Fruit fly (Drosophila melanogaster) whole organism, wandering third instar larva: ENCODE data around the gene Nup98-96.

Source experiments
- Abd-B ChIP-seq: fragments of >200 bp; optimal IDR thresholded peaks from 2 replicates; lab custom pipeline; 2017; ENCODE audit warnings: missing biosample characterization, missing genetic modification characterization
- CG9705 ChIP-seq: fragments of 200-800 bp; sonication (Bioruptor generic); optimal IDR thresholded peaks from 2 replicates; lab custom pipeline; 2018; ENCODE audit warnings: missing biosample characterization, mild to moderate bottlenecking, missing genetic modification characterization
- CrebA ChIP-seq: fragments of 200-800 bp; sonication (Bioruptor generic); optimal IDR thresholded peaks from 2 replicates; lab custom pipeline; 2016; ENCODE audit warnings: missing biosample characterization, mild to moderate bottlenecking, missing genetic modification characterization, borderline replicate concordance
- Dfd ChIP-seq: fragments of >200 bp; optimal IDR thresholded peaks from 2 replicates; lab custom pipeline; 2017; ENCODE audit warnings: missing biosample characterization, missing genetic modification characterization
- Dif ChIP-seq: fragments of 200-275, 200-300 bp; sonication (Bioruptor generic); optimal IDR thresholded peaks from 2 replicates; lab custom pipeline; 2018; ENCODE audit warnings: missing biosample characterization, missing genetic modification characterization; ENCODE audit not compliant: partially characterized antibody
- GATAd ChIP-seq: sonication (Bioruptor generic); optimal IDR thresholded peaks from 2 replicates; lab custom pipeline; 2016; ENCODE audit warnings: missing biosample characterization, missing genetic modification characterization
- HLH106 ChIP-seq: fragments of 200-800 bp; optimal IDR thresholded peaks from 3 replicates; lab custom pipeline; 2019; ENCODE audit warnings: missing biosample characterization, mild to moderate bottlenecking, missing genetic modification characterization, moderate library complexity
- Hnf4 ChIP-seq: fragments of 200-800 bp; sonication (Bioruptor generic); optimal IDR thresholded peaks from 2 replicates; lab custom pipeline; 2016; ENCODE audit warnings: missing biosample characterization, mild to moderate bottlenecking, missing genetic modification characterization
- Hr83 ChIP-seq: fragments of 200-300 bp; sonication (Bioruptor generic); optimal IDR thresholded peaks from 2 replicates; lab custom pipeline; 2016; ENCODE audit warnings: missing biosample characterization, mild to moderate bottlenecking, missing genetic modification characterization, moderate library complexity; ENCODE audit not compliant: poor library complexity, severe bottlenecking
- Jra ChIP-seq: sonication (Bioruptor generic); optimal IDR thresholded peaks from 2 replicates; lab custom pipeline; 2016; ENCODE audit warnings: missing biosample characterization, missing genetic modification characterization
- Mio ChIP-seq: sonication (Bioruptor generic); optimal IDR thresholded peaks from 2 replicates; lab custom pipeline; 2016; ENCODE audit warnings: missing biosample characterization, missing genetic modification characterization
- Myc ChIP-seq: fragments of >200 bp; optimal IDR thresholded peaks from 2 replicates; lab custom pipeline; 2017
- OdsH ChIP-seq: fragments of 200-800 bp; sonication (Bioruptor generic); optimal IDR thresholded peaks from 2 replicates; lab custom pipeline; 2016; ENCODE audit warnings: missing biosample characterization, mild to moderate bottlenecking, missing genetic modification characterization
- Rel ChIP-seq, 2 experiments: fragments of 200-800 bp; sonication (Bioruptor generic) in 1 of 2; optimal IDR thresholded peaks; 2 replicates in 1 of 2; 3 replicates in 1 of 2; lab custom pipeline; 2016 to 2019; ENCODE audit warnings: mild to moderate bottlenecking in 2 of 2, missing biosample characterization in 2 of 2, missing genetic modification characterization in 2 of 2, moderate library complexity in 1 of 2
- Sp1 ChIP-seq: fragments of 200-800 bp; sonication (Bioruptor generic); optimal IDR thresholded peaks from 3 replicates; lab custom pipeline; 2019; ENCODE audit warnings: missing biosample characterization, mild to moderate bottlenecking, missing genetic modification characterization, moderate library complexity
- Vsx2 ChIP-seq: fragments of 200-300, 225-300 bp; sonication (Bioruptor generic); optimal IDR thresholded peaks from 2 replicates; lab custom pipeline; 2018; ENCODE audit warnings: missing biosample characterization, missing genetic modification characterization; ENCODE audit not compliant: partially characterized antibody
- br ChIP-seq: fragments of 200-800 bp; sonication (Bioruptor generic); optimal IDR thresholded peaks from 2 replicates; lab custom pipeline; 2016; ENCODE audit warnings: missing biosample characterization, missing genetic modification characterization
- brk ChIP-seq: fragments of 200-800 bp; sonication (Bioruptor generic); optimal IDR thresholded peaks from 2 replicates; lab custom pipeline; 2016; ENCODE audit warnings: missing biosample characterization, mild to moderate bottlenecking, missing genetic modification characterization
- dl ChIP-seq, 2 experiments: fragments of 175-275, 200-275 bp in 1 of 2; fragments of 200-275 bp in 1 of 2; sonication (Bioruptor generic); optimal IDR thresholded peaks; lab custom pipeline; 2018; ENCODE audit warnings: mild to moderate bottlenecking in 2 of 2, missing biosample characterization in 2 of 2, missing genetic modification characterization in 2 of 2, moderate library complexity in 2 of 2; ENCODE audit not compliant: partially characterized antibody in 2 of 2, insufficient read depth in 1 of 2
- dmrt93B ChIP-seq: fragments of 200-800 bp; sonication (Bioruptor generic); optimal IDR thresholded peaks from 2 replicates; lab custom pipeline; 2018; ENCODE audit warnings: missing biosample characterization, mild to moderate bottlenecking, missing genetic modification characterization
- dsf ChIP-seq: sonication (Bioruptor generic); optimal IDR thresholded peaks from 2 replicates; lab custom pipeline; 2016; ENCODE audit warnings: missing biosample characterization, missing genetic modification characterization, borderline replicate concordance
- ey ChIP-seq: fragments of 200-800 bp; sonication (Bioruptor generic); optimal IDR thresholded peaks from 2 replicates; lab custom pipeline; 2016; ENCODE audit warnings: missing biosample characterization, missing genetic modification characterization
- fru ChIP-seq: fragments of 200-800 bp; sonication (Bioruptor generic); optimal IDR thresholded peaks from 3 replicates; lab custom pipeline; 2016; ENCODE audit warnings: missing biosample characterization, mild to moderate bottlenecking, missing genetic modification characterization
- h ChIP-seq: fragments of 200-800 bp; sonication (Bioruptor generic); optimal IDR thresholded peaks from 3 replicates; lab custom pipeline; 2016; ENCODE audit warnings: missing biosample characterization, mild to moderate bottlenecking, missing genetic modification characterization
- lola ChIP-seq: fragments of >200 bp; optimal IDR thresholded peaks from 2 replicates; lab custom pipeline; 2017; ENCODE audit warnings: missing biosample characterization, missing genetic modification characterization
- psq ChIP-seq: fragments of 200-800 bp; sonication (Bioruptor generic); optimal IDR thresholded peaks from 3 replicates; lab custom pipeline; 2017; ENCODE audit warnings: missing biosample characterization, mild to moderate bottlenecking, missing genetic modification characterization, moderate library complexity
- rgr ChIP-seq: fragments of 200-800 bp; sonication (Bioruptor generic); optimal IDR thresholded peaks from 3 replicates; lab custom pipeline; 2016; ENCODE audit warnings: missing biosample characterization, mild to moderate bottlenecking, missing genetic modification characterization
- sage ChIP-seq: fragments of 200-800 bp; sonication (Bioruptor generic); optimal IDR thresholded peaks from 2 replicates; lab custom pipeline; 2016; ENCODE audit warnings: missing biosample characterization, mild to moderate bottlenecking, missing genetic modification characterization
- tai ChIP-seq: sonication (Bioruptor generic); optimal IDR thresholded peaks from 2 replicates; lab custom pipeline; 2016; ENCODE audit warnings: missing biosample characterization, missing genetic modification characterization
- usp ChIP-seq: fragments of >200 bp; optimal IDR thresholded peaks from 2 replicates; lab custom pipeline; 2017; ENCODE audit warnings: missing biosample characterization, missing genetic modification characterization

Gene Nup98-96

dm6 chr3R:23725711-23726349, 55.6 kb downstream of the Nup98-96 start:
- TF ChIP-seq Dif (GFP tag; lab: Kevin White, UChicago) (no peak), Myc (lab: Kevin White, UChicago) (no peak), br (GFP tag; lab: Kevin White, UChicago) (peak; percentile 42), fru (no peak), usp (GFP tag; lab: Kevin White, UChicago) (no peak), Jra (GFP tag; lab: Kevin White, UChicago) (no peak), tai (GFP tag; lab: Kevin White, UChicago) (no peak), Dfd (GFP tag; lab: Kevin White, UChicago) (no peak), dsf (GFP tag; lab: Kevin White, UChicago) (no peak), sage (GFP tag; lab: Kevin White, UChicago) (no peak), Hnf4 (GFP tag; lab: Kevin White, UChicago) (peak; percentile 0), GATAd (no peak), Abd-B (GFP tag; lab: Kevin White, UChicago) (no peak), rgr (GFP tag; lab: Kevin White, UChicago) (no peak), Rel (GFP tag; optimal IDR thresholded peaks at IDR 0.05; lab: Kevin White, UChicago) (no peak), Rel (tag; optimal IDR thresholded peaks at IDR 0.05; lab: Kevin White, UChicago) (peak; percentile 85), Sp1 (GFP tag; lab: Kevin White, UChicago) (peak; percentile 8), psq (GFP tag; lab: Kevin White, UChicago) (no peak), CG9705 (no peak), Hr83 (GFP tag; lab: Kevin White, UChicago) (peak; percentile 21), dl (GFP tag; optimal IDR thresholded peaks at IDR 0.05; lab: Kevin White, UChicago; ENCODE audit: insufficient read depth in 1 of 2, partially characterized antibody in 2 of 2) (no peak), Mio (GFP tag; lab: Kevin White, UChicago) (no peak), CrebA (GFP tag; lab: Kevin White, UChicago) (peak; percentile 44), h (peak; percentile 62), HLH106 (no peak), ey (GFP tag; lab: Kevin White, UChicago) (no peak), lola (GFP tag; lab: Kevin White, UChicago) (no peak), dmrt93B (GFP tag; lab: Kevin White, UChicago) (no peak), brk (GFP tag; lab: Kevin White, UChicago) (no peak), OdsH (peak; percentile 43)

- TF ChIP-seq dl (GFP tag; optimal IDR thresholded peaks at IDR 0.05; lab: Kevin White, UChicago; ENCODE audit: insufficient read depth in 1 of 2, partially characterized antibody in 2 of 2) = no peak
- TF ChIP-seq Sp1 (GFP tag; lab: Kevin White, UChicago) = no peak
- peak; percentile 80 for TF ChIP-seq CrebA (GFP tag; lab: Kevin White, UChicago)
- no peak for TF ChIP-seq CG9705
- TF ChIP-seq br (GFP tag; lab: Kevin White, UChicago) = peak; percentile 55
- TF ChIP-seq Rel (GFP tag; optimal IDR thresholded peaks at IDR 0.05; lab: Kevin White, UChicago) = no peak
- peak; percentile 42 for TF ChIP-seq Rel (tag; optimal IDR thresholded peaks at IDR 0.05; lab: Kevin White, UChicago)
- peak; percentile 7 for TF ChIP-seq sage (GFP tag; lab: Kevin White, UChicago)
- peak; percentile 31 for TF ChIP-seq Vsx2 (GFP tag; lab: Kevin White, UChicago)
- peak; percentile 12 for TF ChIP-seq h
- peak; percentile 42 for TF ChIP-seq brk (GFP tag; lab: Kevin White, UChicago)
Measured at dm6 chr3R:23724843-23725506, 56.4 kb downstream of the Nup98-96 start.
